Fruit fly (Drosophila melanogaster): ENCODE results near the gene Dys.

Dys gene

DNA sequence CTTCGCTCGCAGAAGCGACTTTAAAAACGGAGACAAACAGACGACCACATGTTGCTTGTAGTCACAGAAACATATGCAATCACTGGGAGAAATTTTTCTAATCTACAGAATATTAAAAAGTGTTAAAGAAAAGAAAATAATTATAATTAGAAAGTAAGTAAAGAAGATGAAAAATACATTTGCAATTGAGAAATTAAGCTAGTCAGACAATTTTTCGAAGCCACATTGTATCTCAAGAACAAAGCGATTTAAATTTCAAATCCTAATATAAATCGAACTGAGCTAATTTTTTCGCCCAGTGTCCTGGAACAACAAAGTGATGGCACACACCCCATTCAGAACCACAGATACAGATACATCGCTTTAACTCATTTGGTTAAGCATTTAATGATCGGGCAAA, 4.4 kb downstream of the Dys start (continued):
- TF ChIP-seq Mrtf (GFP tag; IDR thresholded peaks at IDR 0.05) (no peak), CG10209 (GFP tag; optimal IDR thresholded peaks at IDR 0.05) (peak; percentile 61), hth (optimal IDR thresholded peaks at IDR 0.05) (no peak), trem (tag; optimal IDR thresholded peaks at IDR 0.05) (peak; percentile 73), CG18619 (GFP tag; optimal IDR thresholded peaks at IDR 0.05) (peak; percentile 38), CG1647 (GFP tag; optimal IDR thresholded peaks at IDR 0.05) (peak; percentile 7), zen2 (GFP tag; IDR thresholded peaks at IDR 0.05; ENCODE audit: partially characterized antibody) (no peak), Med (GFP tag) (peak; percentile 64), CG12942 (GFP tag; optimal IDR thresholded peaks at IDR 0.05) (peak; percentile 16), Dfd (GFP tag; optimal IDR thresholded peaks at IDR 0.05) (no peak), CG8944 (GFP tag; optimal IDR thresholded peaks at IDR 0.05) (no peak), CG14441 (GFP tag; IDR thresholded peaks at IDR 0.05) (no peak), CG15514 (GFP tag; optimal IDR thresholded peaks at IDR 0.05) (no peak), sc (optimal IDR thresholded peaks at IDR 0.05) (no peak), sc (GFP tag; optimal IDR thresholded peaks at IDR 0.05) (peak; percentile 75), Sry-δ (GFP tag; optimal IDR thresholded peaks at IDR 0.05) (no peak), ash1 (GFP tag; optimal IDR thresholded peaks at IDR 0.05) (no peak), CG6683 (GFP tag; optimal IDR thresholded peaks at IDR 0.05) (no peak), Pdp1 (GFP tag; optimal IDR thresholded peaks at IDR 0.05) (peak; percentile 15 to 33), Lim3 (GFP tag; IDR thresholded peaks at IDR 0.05) (no peak), CG4617 (GFP tag; optimal IDR thresholded peaks at IDR 0.05; ENCODE audit: borderline replicate concordance) (no peak), CG8290 (GFP tag; optimal IDR thresholded peaks at IDR 0.05) (peak; percentile 35), CG8290 (tag; optimal IDR thresholded peaks at IDR 0.05) (no peak), CG7271 (tag; optimal IDR thresholded peaks at IDR 0.05) (peak; percentile 11), Myb (GFP tag; optimal IDR thresholded peaks at IDR 0.05) (no peak), Sin3A (optimal IDR thresholded peaks at IDR 0.05) (no peak), pros (GFP tag; optimal IDR thresholded peaks at IDR 0.05) (peak; percentile 12), CG8388 (GFP tag; optimal IDR thresholded peaks at IDR 0.05) (peak; percentile 79), CG17568 (GFP tag; optimal IDR thresholded peaks at IDR 0.05) (peak; percentile 16), fd3F (GFP tag; optimal IDR thresholded peaks at IDR 0.05) (no peak), CG3407 (GFP tag; optimal IDR thresholded peaks at IDR 0.05) (peak; percentile 38), gsb-n (tag; optimal IDR thresholded peaks at IDR 0.05) (peak; percentile 80), grau (tag; optimal IDR thresholded peaks at IDR 0.05) (peak; percentile 74), CG12391 (tag; optimal IDR thresholded peaks at IDR 0.05) (peak; percentile 81), fd64A (GFP tag; optimal IDR thresholded peaks at IDR 0.05) (no peak), Scr (GFP tag; IDR thresholded peaks at IDR 0.05; ENCODE audit: partially characterized antibody) (no peak), CG13123 (GFP tag; optimal IDR thresholded peaks at IDR 0.05) (peak; percentile 13), pnt (GFP tag; optimal IDR thresholded peaks at IDR 0.05) (peak; percentile 37), Optix (GFP tag; IDR thresholded peaks at IDR 0.05) (no peak; the same call in 2 of the 3 replicates), Ada2b (GFP tag; IDR thresholded peaks at IDR 0.05) (peak; percentile 36; the same call in 1 of the 2 replicates), aop (GFP tag; IDR thresholded peaks at IDR 0.05) (no peak), B-H2 (GFP tag; optimal IDR thresholded peaks at IDR 0.05) (no peak), CG7745 (tag; optimal IDR thresholded peaks at IDR 0.05) (no peak), lola (GFP tag; optimal IDR thresholded peaks at IDR 0.05) (peak in 1 of 3 experiments; percentile 85), CG2199 (GFP tag; IDR thresholded peaks at IDR 0.05) (no peak), Hmx (GFP tag; optimal IDR thresholded peaks at IDR 0.05) (no peak), H15 (GFP tag; IDR thresholded peaks at IDR 0.05) (peak; percentile 30; the same call in 1 of the 3 replicates), D19B (GFP tag; optimal IDR thresholded peaks at IDR 0.05) (no peak), CG33557 (GFP tag; optimal IDR thresholded peaks at IDR 0.05) (peak; percentile 79), CG1832 (GFP tag; optimal IDR thresholded peaks at IDR 0.05) (no peak), C15 (GFP tag; IDR thresholded peaks at IDR 0.05) (no peak), cad (GFP tag; optimal IDR thresholded peaks at IDR 0.05) (no peak)
